Fruit fly (Drosophila melanogaster): Measurements from ENCODE around the gene Gip.

- TF ChIP-seq Sox14 (GFP tag; optimal IDR thresholded peaks at IDR 0.05) (no peak), CG34406 (GFP tag; optimal IDR thresholded peaks at IDR 0.05) (no peak), net (GFP tag; optimal IDR thresholded peaks at IDR 0.05) (no peak), CG8319 (GFP tag; optimal IDR thresholded peaks at IDR 0.05) (no peak), CG1621 (tag; optimal IDR thresholded peaks at IDR 0.05) (no peak), CG8632 (GFP tag; optimal IDR thresholded peaks at IDR 0.05) (no peak), Ets21C (GFP tag; optimal IDR thresholded peaks at IDR 0.05) (no peak), OdsH (GFP tag; optimal IDR thresholded peaks at IDR 0.05) (no peak), CG6854 (GFP tag; optimal IDR thresholded peaks at IDR 0.05) (no peak), Sox15 (GFP tag; optimal IDR thresholded peaks at IDR 0.05) (no peak), Gug (GFP tag; IDR thresholded peaks at IDR 0.05) (no peak), CG8119 (GFP tag; IDR thresholded peaks at IDR 0.05) (no peak), Blimp-1 (GFP tag; optimal IDR thresholded peaks at IDR 0.05) (no peak), CG11294 (GFP tag; IDR thresholded peaks at IDR 0.05) (no peak)
Measured at dm6 chrX:10307955-10308354, 21.7 kb downstream of the Gip start.

Data from whole organism, prepupa.